Worm (Caenorhabditis elegans) whole organism, young adult: ENCODE measurements around the gene R160.10.

ENCODE experiments used
- B0261.1 ChIP-seq: sonication (generic microtip); optimal IDR thresholded peaks from 2 replicates; lab custom pipeline; 2016; ENCODE audit warnings: mild to moderate bottlenecking, missing genetic modification characterization, moderate library complexity, missing compliant biosample characterization
- B0336.3 ChIP-seq: fragments of 200-800 bp; sonication (Bioruptor generic); IDR thresholded peaks from 2 replicates; pipeline ENCODE4 v1.3.6; 2022; ENCODE audit warnings: missing genetic modification characterization, missing compliant biosample characterization
- D2030.7 ChIP-seq: fragments of 200-800 bp; sonication (Bioruptor generic); IDR thresholded peaks from 2 replicates; pipeline ENCODE4 v1.3.6; 2022; ENCODE audit warnings: missing genetic modification reagents, missing genetic modification characterization, missing compliant biosample characterization
- F33H1.4 ChIP-seq: fragments of 200-800 bp; sonication (Bioruptor generic); IDR thresholded peaks from 2 replicates; pipeline ENCODE4 v1.3.6; 2022; ENCODE audit warnings: missing genetic modification reagents, missing genetic modification characterization, missing compliant biosample characterization
- F52B5.7 ChIP-seq: sonication (generic microtip); optimal IDR thresholded peaks from 2 replicates; lab custom pipeline; 2016; ENCODE audit warnings: mild to moderate bottlenecking, missing genetic modification characterization, missing compliant biosample characterization
- F57C9.4 ChIP-seq: sonication (generic microtip); optimal IDR thresholded peaks from 2 replicates; lab custom pipeline; 2017; ENCODE audit warnings: mild to moderate bottlenecking, missing genetic modification characterization, missing compliant biosample characterization
- Y56A3A.18 ChIP-seq: fragments of 200-800 bp; sonication (Bioruptor generic); IDR thresholded peaks from 2 replicates; pipeline ENCODE4 v1.3.6; 2022; ENCODE audit warnings: missing genetic modification reagents, missing genetic modification characterization, missing compliant biosample characterization
- ZK185.1 ChIP-seq: sonication (generic microtip); optimal IDR thresholded peaks from 2 replicates; lab custom pipeline; 2016; ENCODE audit warnings: mild to moderate bottlenecking, missing genetic modification characterization, missing compliant biosample characterization; ENCODE audit not compliant: poor library complexity, severe bottlenecking
- akir-1 ChIP-seq: fragments of 200-800 bp; sonication (Bioruptor generic); optimal IDR thresholded peaks from 2 replicates; lab custom pipeline; 2018; ENCODE audit warnings: mild to moderate bottlenecking, missing genetic modification characterization, moderate library complexity, missing compliant biosample characterization
- ama-1 ChIP-seq, 3 experiments: fragments of 150-350 bp in 1 of 3; sonication (generic microtip) in 2 of 3; optimal IDR thresholded peaks; 2 replicates each; lab custom pipeline; 2014 to 2018; ENCODE audit warnings: missing biosample characterization in 2 of 3, missing genetic modification characterization in 2 of 3, missing genetic modification reagents in 2 of 3
- atf-7 ChIP-seq: sonication (generic microtip); optimal IDR thresholded peaks from 2 replicates; lab custom pipeline; 2017; ENCODE audit warnings: mild to moderate bottlenecking, missing genetic modification characterization, missing compliant biosample characterization
- attf-6 ChIP-seq: fragments of 200-800 bp; sonication (Bioruptor generic); IDR thresholded peaks from 2 replicates; pipeline ENCODE4 v1.3.6; 2022; ENCODE audit warnings: missing genetic modification reagents, missing genetic modification characterization, missing compliant biosample characterization
- ccch-3 ChIP-seq: fragments of 200-800 bp; sonication (Bioruptor generic); optimal IDR thresholded peaks from 2 replicates; lab custom pipeline; 2018; ENCODE audit warnings: mild to moderate bottlenecking, missing genetic modification characterization, missing compliant biosample characterization
- ceh-91 ChIP-seq: fragments of 200-800 bp; sonication (Bioruptor generic); IDR thresholded peaks from 2 replicates; pipeline ENCODE4 v1.3.6; 2022; ENCODE audit warnings: missing genetic modification reagents, missing genetic modification characterization, missing compliant biosample characterization
- die-1 ChIP-seq: sonication (generic microtip); optimal IDR thresholded peaks from 2 replicates; lab custom pipeline; 2016; ENCODE audit warnings: missing genotype, mild to moderate bottlenecking, missing genetic modification characterization, missing compliant biosample characterization
- dpff-1 ChIP-seq: sonication (generic microtip); optimal IDR thresholded peaks from 2 replicates; lab custom pipeline; 2017; ENCODE audit warnings: mild to moderate bottlenecking, missing genetic modification characterization, missing compliant biosample characterization
- efl-1 ChIP-seq: fragments of 150-350 bp; optimal IDR thresholded peaks from 2 replicates; lab custom pipeline; 2014; ENCODE audit warnings: missing biosample characterization, missing genetic modification reagents, missing genetic modification characterization
- gei-17 ChIP-seq: fragments of 200-800 bp; sonication (Bioruptor generic); optimal IDR thresholded peaks from 2 replicates; lab custom pipeline; 2018; ENCODE audit warnings: mild to moderate bottlenecking, missing genetic modification characterization, missing compliant biosample characterization
- hmg-1.2 ChIP-seq: fragments of 200-800 bp; sonication (Bioruptor generic); IDR thresholded peaks from 2 replicates; pipeline ENCODE4 v1.3.6; 2022; ENCODE audit warnings: missing genetic modification reagents, missing genetic modification characterization, missing compliant biosample characterization
- hrde-1 ChIP-seq: sonication (generic microtip); optimal IDR thresholded peaks from 2 replicates; lab custom pipeline; 2016; ENCODE audit warnings: missing genetic modification characterization, mild to moderate bottlenecking, missing compliant biosample characterization, moderate library complexity, missing genotype, missing genetic modification reagents, borderline replicate concordance
- let-607 ChIP-seq, 2 experiments: fragments of 200-800 bp in 1 of 2; sonication (Bioruptor generic) in 1 of 2; sonication (generic microtip) in 1 of 2; optimal IDR thresholded peaks; 2 replicates each; lab custom pipeline; 2016 to 2018; ENCODE audit warnings: mild to moderate bottlenecking in 2 of 2, missing compliant biosample characterization in 2 of 2, missing genetic modification characterization in 2 of 2, moderate library complexity in 2 of 2, missing genotype in 1 of 2
- lin-26 ChIP-seq: fragments of 200-800 bp; sonication (Bioruptor generic); IDR thresholded peaks from 2 replicates; pipeline ENCODE4 v1.3.6; 2022; ENCODE audit warnings: missing genetic modification reagents, missing genetic modification characterization, missing compliant biosample characterization
- lin-35 ChIP-seq, 3 experiments: fragments of 150-350 bp in 2 of 3; sonication (generic microtip) in 1 of 3; optimal IDR thresholded peaks; 2 replicates each; lab custom pipeline; 2014 to 2018; ENCODE audit warnings: missing biosample characterization in 3 of 3, missing genetic modification characterization in 3 of 3, missing genetic modification reagents in 3 of 3
- lsy-27 ChIP-seq: sonication (generic microtip); optimal IDR thresholded peaks from 2 replicates; lab custom pipeline; 2017; ENCODE audit warnings: missing genetic modification characterization, mild to moderate bottlenecking, missing compliant biosample characterization, antibody characterized with exemption, missing genotype, borderline replicate concordance; ENCODE audit not compliant: insufficient read depth
- madf-10 ChIP-seq: sonication (generic microtip); optimal IDR thresholded peaks from 2 replicates; lab custom pipeline; 2016; ENCODE audit warnings: mild to moderate bottlenecking, missing genetic modification characterization, missing compliant biosample characterization
- nhr-120 ChIP-seq: fragments of 200-800 bp; sonication (Bioruptor generic); IDR thresholded peaks from 2 replicates; pipeline ENCODE4 v1.3.6; 2022; ENCODE audit warnings: missing genetic modification characterization, missing compliant biosample characterization
- nhr-179 ChIP-seq: sonication (generic microtip); optimal IDR thresholded peaks from 2 replicates; lab custom pipeline; 2016; ENCODE audit warnings: mild to moderate bottlenecking, missing genetic modification characterization, missing compliant biosample characterization
- pbrm-1 ChIP-seq: fragments of 200-800 bp; sonication (Bioruptor generic); IDR thresholded peaks from 2 replicates; pipeline ENCODE4 v1.3.6; 2022; ENCODE audit warnings: missing genetic modification reagents, missing genetic modification characterization, missing compliant biosample characterization
- rcor-1 ChIP-seq: fragments of 200-800 bp; sonication (Bioruptor generic); IDR thresholded peaks from 2 replicates; pipeline ENCODE4 v1.3.6; 2022; ENCODE audit warnings: missing genetic modification reagents, missing genetic modification characterization, missing compliant biosample characterization
- rpc-1 ChIP-seq, 2 experiments: fragments of 150-350 bp in 1 of 2; sonication (generic microtip) in 1 of 2; optimal IDR thresholded peaks; 2 replicates each; lab custom pipeline; 2014 to 2018; ENCODE audit warnings: missing biosample characterization in 1 of 2, missing genetic modification characterization in 1 of 2, missing genetic modification reagents in 1 of 2, missing genotype in 1 of 2
- snpc-1.3 ChIP-seq: sonication (generic microtip); optimal IDR thresholded peaks from 2 replicates; lab custom pipeline; 2017; ENCODE audit warnings: missing genetic modification characterization, mild to moderate bottlenecking, missing compliant biosample characterization, antibody characterized with exemption, moderate library complexity, missing genotype, missing genetic modification reagents; ENCODE audit not compliant: insufficient read depth
- snpc-3.4 ChIP-seq: sonication (generic microtip); optimal IDR thresholded peaks from 2 replicates; lab custom pipeline; 2017; ENCODE audit warnings: missing genetic modification characterization, mild to moderate bottlenecking, missing compliant biosample characterization, antibody characterized with exemption, moderate library complexity, missing genotype, missing genetic modification reagents
- snpc-4 ChIP-seq, 5 experiments: fragments of 150-350 bp in 1 of 5; sonication (generic microtip) in 4 of 5; optimal IDR thresholded peaks; 2 replicates each; lab custom pipeline; 2014 to 2018; ENCODE audit warnings: missing genetic modification characterization in 5 of 5, missing biosample characterization in 3 of 5, antibody characterized with exemption in 2 of 5, mild to moderate bottlenecking in 2 of 5, missing compliant biosample characterization in 2 of 5, missing genotype in 2 of 5, moderate library complexity in 2 of 5, missing genetic modification reagents in 1 of 5
- somi-1 ChIP-seq: fragments of 200-800 bp; sonication (Bioruptor generic); optimal IDR thresholded peaks from 2 replicates; lab custom pipeline; 2018; ENCODE audit warnings: mild to moderate bottlenecking, missing genetic modification characterization, missing compliant biosample characterization
- sptf-2 ChIP-seq: fragments of 200-800 bp; sonication (Bioruptor generic); optimal IDR thresholded peaks from 2 replicates; lab custom pipeline; 2018; ENCODE audit warnings: mild to moderate bottlenecking, missing genetic modification characterization, missing compliant biosample characterization
- tbp1 ChIP-seq: fragments of 200-800 bp; sonication (Bioruptor generic); optimal IDR thresholded peaks from 2 replicates; lab custom pipeline; 2018; ENCODE audit warnings: mild to moderate bottlenecking, missing genetic modification characterization, missing compliant biosample characterization
- tbx-9 ChIP-seq: sonication (generic microtip); optimal IDR thresholded peaks from 2 replicates; lab custom pipeline; 2016; ENCODE audit warnings: borderline replicate concordance, missing genetic modification characterization, inconsistent platforms, missing compliant biosample characterization
- ztf-18 ChIP-seq: sonication (generic microtip); optimal IDR thresholded peaks from 2 replicates; lab custom pipeline; 2016; ENCODE audit warnings: missing genotype, mild to moderate bottlenecking, missing genetic modification characterization, missing compliant biosample characterization
- ztf-25 ChIP-seq: fragments of 200-800 bp; sonication (Bioruptor generic); IDR thresholded peaks from 2 replicates; pipeline ENCODE4 v1.3.6; 2022; ENCODE audit warnings: missing genetic modification reagents, missing genetic modification characterization, missing compliant biosample characterization

The R160.10 gene

ce11 chrX:4409591-4410279 lies 42.4 kb upstream of the R160.10 start:
- no peak for TF ChIP-seq ztf-25 (GFP tag; lab: Robert Waterston, UW)
- no peak for TF ChIP-seq attf-6 (GFP tag; lab: Robert Waterston, UW)
- peak; percentile 45; the same call in 1 of the 2 replicates for TF ChIP-seq D2030.7
- peak; percentile 70 for TF ChIP-seq hmg-1.2 (GFP tag; lab: Robert Waterston, UW)
- TF ChIP-seq Y56A3A.18 (GFP tag; lab: Robert Waterston, UW), result 0 out of 2 replicates have a peak, but pooled peaks have one; percentile 63
- no peak for TF ChIP-seq nhr-179 (tag; lab: Kevin White, UChicago)
- TF ChIP-seq let-607 (tag; optimal IDR thresholded peaks at IDR 0.05; lab: Kevin White, UChicago), result no peak
- peak; percentile 50 for TF ChIP-seq die-1
- TF ChIP-seq atf-7 (tag; lab: Kevin White, UChicago), result no peak
- TF ChIP-seq snpc-1.3 (tag; lab: Kevin White, UChicago), result peak; percentile 23
- peak; percentile 16 for TF ChIP-seq madf-10 (tag; lab: Kevin White, UChicago)
- TF ChIP-seq somi-1 (GFP tag; lab: Kevin White, UChicago), result no peak
- no peak for TF ChIP-seq hrde-1
- TF ChIP-seq pbrm-1 (GFP tag; lab: Robert Waterston, UW), result peak; percentile 10; the same call in 1 of the 2 replicates
- no peak for TF ChIP-seq efl-1 (GFP tag; lab: Kevin White, UChicago)
- peak; percentile 20 for TF ChIP-seq snpc-4 (GFP tag; optimal IDR thresholded peaks at IDR 0.05; lab: Kevin White, UChicago)
- TF ChIP-seq snpc-4 (tag; optimal IDR thresholded peaks at IDR 0.05; lab: Kevin White, UChicago), result peak in 1 of 4 experiments; percentile 77
- 0 out of 2 replicates have a peak, but pooled peaks have one; percentile 7 for TF ChIP-seq rcor-1 (GFP tag; lab: Robert Waterston, UW)
- peak; percentile 90 for TF ChIP-seq tbp1 (GFP tag; lab: Kevin White, UChicago)
- no peak for TF ChIP-seq ZK185.1
- TF ChIP-seq gei-17 (GFP tag; lab: Kevin White, UChicago), result no peak
- no peak for TF ChIP-seq ama-1 (optimal IDR thresholded peaks at IDR 0.05; lab: Kevin White, UChicago)
- peak in 1 of 2 experiments; percentile 23 for TF ChIP-seq ama-1 (GFP tag; optimal IDR thresholded peaks at IDR 0.05; lab: Kevin White, UChicago)
- TF ChIP-seq B0261.1 (tag; lab: Kevin White, UChicago), result peak; percentile 74
- TF ChIP-seq lin-26 (GFP tag; lab: Robert Waterston, UW), result peak; percentile 82
- TF ChIP-seq ccch-3, result no peak
- TF ChIP-seq rpc-1 (optimal IDR thresholded peaks at IDR 0.05; lab: Kevin White, UChicago), result peak; percentile 72
- TF ChIP-seq rpc-1 (tag; optimal IDR thresholded peaks at IDR 0.05; lab: Kevin White, UChicago), result peak; percentile 87
- no peak for TF ChIP-seq F33H1.4
- 0 out of 2 replicates have a peak, but pooled peaks have one; percentile 42 for TF ChIP-seq nhr-120

- no peak for TF ChIP-seq lin-35 (GFP tag; optimal IDR thresholded peaks at IDR 0.05; lab: Kevin White, UChicago)
- TF ChIP-seq F57C9.4, result no peak
- TF ChIP-seq sptf-2 (GFP tag; lab: Kevin White, UChicago), result no peak
- TF ChIP-seq B0336.3 (GFP tag; lab: Robert Waterston, UW), result no peak
- TF ChIP-seq lsy-27 (tag; lab: Kevin White, UChicago), result no peak
- no peak for TF ChIP-seq akir-1 (GFP tag; lab: Kevin White, UChicago)
- TF ChIP-seq nhr-179 (tag; lab: Kevin White, UChicago), result no peak
- TF ChIP-seq F52B5.7 (tag; lab: Kevin White, UChicago), result no peak
- no peak for TF ChIP-seq dpff-1 (tag; lab: Kevin White, UChicago)
- TF ChIP-seq tbx-9 (tag; lab: Kevin White, UChicago), result no peak
- TF ChIP-seq snpc-3.4, result no peak
- TF ChIP-seq ceh-91 (GFP tag; lab: Robert Waterston, UW), result no peak
- TF ChIP-seq gei-17 (GFP tag; lab: Kevin White, UChicago), result no peak
- TF ChIP-seq rpc-1 (optimal IDR thresholded peaks at IDR 0.05; lab: Kevin White, UChicago), result no peak
- TF ChIP-seq rpc-1 (tag; optimal IDR thresholded peaks at IDR 0.05; lab: Kevin White, UChicago), result no peak
- no peak for TF ChIP-seq ztf-18 (tag; lab: Kevin White, UChicago)
These were observed 41.2 kb upstream of the R160.10 start for ce11 chrX:4408466-4408865.
